Fruit fly (Drosophila melanogaster) whole organism, embryonic: Measurements from ENCODE around the gene MED18.
A peak's percentile ranks its signal among the peaks of the same experiment; 100 is the strongest.

ENCODE experiments used
- Abd-B ChIP-seq: fragments of 200-800 bp; sonication (Bioruptor generic); optimal IDR thresholded peaks from 2 replicates; lab custom pipeline; 2018; ENCODE audit warnings: missing biosample characterization, mild to moderate bottlenecking, missing genetic modification characterization, moderate library complexity
- CG10654 ChIP-seq: fragments of 200-800 bp; sonication (Bioruptor generic); optimal IDR thresholded peaks from 2 replicates; lab custom pipeline; 2016; ENCODE audit warnings: missing biosample characterization, missing genetic modification characterization
- CG11504 ChIP-seq: fragments of 200-800 bp; sonication (Bioruptor generic); optimal IDR thresholded peaks from 3 replicates; lab custom pipeline; 2019; ENCODE audit warnings: missing biosample characterization, mild to moderate bottlenecking, missing genetic modification characterization, moderate library complexity
- CG11723 ChIP-seq: fragments of 200-800 bp; sonication (Bioruptor generic); optimal IDR thresholded peaks from 2 replicates; lab custom pipeline; 2017; ENCODE audit warnings: missing biosample characterization, mild to moderate bottlenecking, missing genetic modification characterization
- CG12071 ChIP-seq: fragments of 200-800 bp; sonication (Bioruptor generic); optimal IDR thresholded peaks from 3 replicates; lab custom pipeline; 2018; ENCODE audit warnings: missing biosample characterization, mild to moderate bottlenecking, missing genetic modification characterization
- CG12769 ChIP-seq: fragments of 200-800 bp; sonication (Bioruptor generic); optimal IDR thresholded peaks from 2 replicates; lab custom pipeline; 2019; ENCODE audit warnings: missing biosample characterization, mild to moderate bottlenecking, missing genetic modification characterization, moderate library complexity
- CG13424 ChIP-seq: fragments of 200-800 bp; sonication (Bioruptor generic); optimal IDR thresholded peaks from 2 replicates; lab custom pipeline; 2019; ENCODE audit warnings: missing biosample characterization, mild to moderate bottlenecking, missing genetic modification characterization, moderate library complexity
- CG16779 ChIP-seq: fragments of 200-800 bp; sonication (Bioruptor generic); IDR thresholded peaks from 2 replicates; pipeline ENCODE4 v1.3.6; 2022; ENCODE audit warnings: missing biosample characterization, missing genetic modification characterization
- CG17328 ChIP-seq: fragments of 200-800 bp; sonication (Bioruptor generic); IDR thresholded peaks from 2 replicates; pipeline ENCODE4 v1.3.6; 2022; ENCODE audit warnings: missing biosample characterization, missing genetic modification characterization
- CG30020 ChIP-seq: fragments of 200-800 bp; optimal IDR thresholded peaks from 2 replicates; lab custom pipeline; 2019; ENCODE audit warnings: missing biosample characterization, mild to moderate bottlenecking, missing genetic modification characterization, moderate library complexity
- CG32532 ChIP-seq: fragments of 200-800 bp; sonication (Bioruptor generic); IDR thresholded peaks from 2 replicates; pipeline ENCODE4 v1.3.6; 2022; ENCODE audit warnings: missing biosample characterization, missing genetic modification characterization
- CG3407 ChIP-seq: fragments of 200-800 bp; sonication (Bioruptor generic); optimal IDR thresholded peaks from 2 replicates; lab custom pipeline; 2018; ENCODE audit warnings: missing biosample characterization, mild to moderate bottlenecking, missing genetic modification characterization
- CG42726 ChIP-seq: fragments of 200-800 bp; sonication (Bioruptor generic); IDR thresholded peaks from 2 replicates; pipeline ENCODE4 v1.3.6; 2022; ENCODE audit warnings: missing biosample characterization, missing genetic modification characterization; ENCODE audit not compliant: partially characterized antibody
- CG4424 ChIP-seq: fragments of 200-800 bp; sonication (Bioruptor generic); optimal IDR thresholded peaks from 3 replicates; lab custom pipeline; 2016; ENCODE audit warnings: missing biosample characterization, missing genetic modification characterization
- CG6854 ChIP-seq: fragments of 200-800 bp; sonication (Bioruptor generic); optimal IDR thresholded peaks from 3 replicates; lab custom pipeline; 2017; ENCODE audit warnings: missing biosample characterization, mild to moderate bottlenecking, missing genetic modification characterization
- CG8359 ChIP-seq: fragments of 200-800 bp; sonication (Bioruptor generic); optimal IDR thresholded peaks from 2 replicates; lab custom pipeline; 2017; ENCODE audit warnings: missing biosample characterization, mild to moderate bottlenecking, missing genetic modification characterization, borderline replicate concordance
- CG8944 ChIP-seq: fragments of 200-800 bp; sonication (Bioruptor generic); optimal IDR thresholded peaks from 3 replicates; lab custom pipeline; 2016; ENCODE audit warnings: missing biosample characterization, missing genetic modification characterization
- CG9727 ChIP-seq: fragments of 200-800 bp; sonication (Bioruptor generic); optimal IDR thresholded peaks from 3 replicates; lab custom pipeline; 2017; ENCODE audit warnings: missing biosample characterization, mild to moderate bottlenecking, missing genetic modification characterization
- CG9817 ChIP-seq: fragments of 200-800 bp; sonication (Bioruptor generic); optimal IDR thresholded peaks from 2 replicates; lab custom pipeline; 2018; ENCODE audit warnings: missing biosample characterization, mild to moderate bottlenecking, missing genetic modification characterization, moderate library complexity
- D19A ChIP-seq: fragments of 200-800 bp; optimal IDR thresholded peaks from 3 replicates; lab custom pipeline; 2019; ENCODE audit warnings: missing biosample characterization, mild to moderate bottlenecking, missing genetic modification characterization, moderate library complexity
- Ets97D ChIP-seq: fragments of 200-800 bp; sonication (Bioruptor generic); optimal IDR thresholded peaks from 3 replicates; lab custom pipeline; 2016; ENCODE audit warnings: missing biosample characterization, missing genetic modification characterization
- Gsc ChIP-seq: fragments of 200-800 bp; sonication (Bioruptor generic); IDR thresholded peaks from 2 replicates; pipeline ENCODE4 v1.3.6; 2022; ENCODE audit warnings: missing biosample characterization, missing genetic modification characterization
- Nf-YB ChIP-seq: fragments of 200-800 bp; sonication (Bioruptor generic); optimal IDR thresholded peaks from 3 replicates; lab custom pipeline; 2019; ENCODE audit warnings: missing biosample characterization, mild to moderate bottlenecking, missing genetic modification characterization, moderate library complexity
- Nf-YC ChIP-seq: fragments of 200-800 bp; optimal IDR thresholded peaks from 3 replicates; lab custom pipeline; 2019; ENCODE audit warnings: missing biosample characterization, mild to moderate bottlenecking, missing genetic modification characterization, moderate library complexity
- Sry-δ ChIP-seq: fragments of 200-800 bp; sonication (Bioruptor generic); optimal IDR thresholded peaks from 2 replicates; lab custom pipeline; 2016; ENCODE audit warnings: missing biosample characterization, missing genetic modification characterization
- Vsx1 ChIP-seq: fragments of 200-800 bp; sonication (Bioruptor generic); optimal IDR thresholded peaks from 2 replicates; lab custom pipeline; 2017; ENCODE audit warnings: missing biosample characterization, mild to moderate bottlenecking, missing genetic modification characterization, missing genetic modification reagents
- ab ChIP-seq: fragments of 200-800 bp; sonication (Bioruptor generic); optimal IDR thresholded peaks from 2 replicates; lab custom pipeline; 2016; ENCODE audit warnings: missing biosample characterization, missing genetic modification characterization
- ara ChIP-seq: fragments of 200-800 bp; sonication (Bioruptor generic); IDR thresholded peaks from 2 replicates; pipeline ENCODE4 v1.3.6; 2022; ENCODE audit warnings: missing biosample characterization, missing genetic modification characterization
- bigmax ChIP-seq: fragments of 200-800 bp; sonication (Bioruptor generic); optimal IDR thresholded peaks from 2 replicates; lab custom pipeline; 2018; ENCODE audit warnings: missing biosample characterization, mild to moderate bottlenecking, missing genetic modification characterization
- croc ChIP-seq: fragments of 200-800 bp; sonication (Bioruptor generic); conservative IDR thresholded peaks from 3 replicates; pipeline ENCODE4 v1.3.6; 2022; ENCODE audit warnings: missing biosample characterization, missing genetic modification characterization
- cwo ChIP-seq: fragments of 200-800 bp; sonication (Bioruptor generic); optimal IDR thresholded peaks from 3 replicates; lab custom pipeline; 2017; ENCODE audit warnings: missing biosample characterization, missing genetic modification characterization, mild to moderate bottlenecking, moderate library complexity, missing genetic modification reagents
- dysf ChIP-seq: fragments of 200-800 bp; sonication (Bioruptor generic); IDR thresholded peaks from 3 replicates; pipeline ENCODE4 v1.3.6; 2022; ENCODE audit warnings: missing biosample characterization, missing genetic modification characterization
- ems ChIP-seq: fragments of 200-800 bp; sonication (Bioruptor generic); optimal IDR thresholded peaks from 3 replicates; lab custom pipeline; 2016; ENCODE audit warnings: missing biosample characterization, missing genetic modification characterization
- eve ChIP-seq, 2 experiments: fragments of >200 bp; optimal IDR thresholded peaks; 2 replicates each; lab custom pipeline; 2017; ENCODE audit warnings: missing biosample characterization in 2 of 2, missing genetic modification characterization in 2 of 2
- fd3F ChIP-seq: fragments of 200-800 bp; sonication (Bioruptor generic); optimal IDR thresholded peaks from 2 replicates; lab custom pipeline; 2018; ENCODE audit warnings: missing biosample characterization, mild to moderate bottlenecking, missing genetic modification characterization, moderate library complexity
- inv ChIP-seq: fragments of 200-800 bp; sonication (Bioruptor generic); IDR thresholded peaks from 2 replicates; pipeline ENCODE4 v1.3.6; 2022; ENCODE audit warnings: missing biosample characterization, missing genetic modification characterization; ENCODE audit not compliant: partially characterized antibody
- knrl ChIP-seq: fragments of 200-800 bp; sonication (Bioruptor generic); IDR thresholded peaks from 3 replicates; pipeline ENCODE4 v1.3.6; 2022; ENCODE audit warnings: missing biosample characterization, missing genetic modification characterization; ENCODE audit not compliant: partially characterized antibody
- nerfin-1 ChIP-seq: fragments of 200-800 bp; sonication (Bioruptor generic); optimal IDR thresholded peaks from 3 replicates; lab custom pipeline; 2019; ENCODE audit warnings: missing biosample characterization, mild to moderate bottlenecking, missing genetic modification characterization, moderate library complexity
- odd ChIP-seq: fragments of 200-800 bp; sonication (Bioruptor generic); optimal IDR thresholded peaks from 2 replicates; lab custom pipeline; 2017; ENCODE audit warnings: missing biosample characterization, mild to moderate bottlenecking, missing genetic modification characterization
- otp ChIP-seq: fragments of 200-800 bp; sonication (Bioruptor generic); IDR thresholded peaks from 3 replicates; pipeline ENCODE4, ENCODE4 v1.3.6; 2022; ENCODE audit warnings: missing biosample characterization, missing genetic modification characterization
- pros ChIP-seq: fragments of 200-800 bp; sonication (Bioruptor generic); optimal IDR thresholded peaks from 3 replicates; lab custom pipeline; 2019; ENCODE audit warnings: missing biosample characterization, mild to moderate bottlenecking, missing genetic modification characterization, moderate library complexity
- pzg ChIP-seq: fragments of 200-800 bp; sonication (Bioruptor generic); optimal IDR thresholded peaks from 3 replicates; lab custom pipeline; 2018; ENCODE audit warnings: missing biosample characterization, mild to moderate bottlenecking, missing genetic modification characterization, moderate library complexity
- row ChIP-seq: fragments of 200-800 bp; sonication (Bioruptor generic); IDR thresholded peaks from 3 replicates; pipeline ENCODE4 v1.3.6; 2022; ENCODE audit warnings: missing biosample characterization, missing genetic modification characterization
- seq ChIP-seq: fragments of 200-800 bp; sonication (Bioruptor generic); IDR thresholded peaks from 2 replicates; pipeline ENCODE4 v1.3.6; 2022; ENCODE audit warnings: missing biosample characterization, missing genetic modification characterization
- sob ChIP-seq: fragments of 200-800 bp; sonication (Bioruptor generic); IDR thresholded peaks from 2 replicates; pipeline ENCODE4 v1.3.6; 2022; ENCODE audit warnings: missing biosample characterization, missing genetic modification characterization
- sr ChIP-seq: fragments of 200-800 bp; sonication (Bioruptor generic); IDR thresholded peaks from 3 replicates; pipeline ENCODE4 v1.3.6; 2022; ENCODE audit warnings: missing biosample characterization, missing genetic modification characterization
- stwl ChIP-seq: fragments of 200-800 bp; sonication (Bioruptor generic); optimal IDR thresholded peaks from 3 replicates; lab custom pipeline; 2018; ENCODE audit warnings: missing biosample characterization, mild to moderate bottlenecking, missing genetic modification characterization, moderate library complexity
- tll ChIP-seq, 2 experiments: fragments of 200-800 bp in 1 of 2; fragments of >200 bp in 1 of 2; sonication (Bioruptor generic) in 1 of 2; optimal IDR thresholded peaks; 2 replicates each; lab custom pipeline; 2017 to 2019; ENCODE audit warnings: missing biosample characterization in 2 of 2, missing genetic modification characterization in 2 of 2, mild to moderate bottlenecking in 1 of 2, moderate library complexity in 1 of 2
- ttk ChIP-seq: fragments of 200-800 bp; sonication (Bioruptor generic); IDR thresholded peaks from 2 replicates; pipeline ENCODE4 v2.1.2; 2022; ENCODE audit warnings: missing biosample characterization, missing genetic modification characterization
- yki ChIP-seq: fragments of >200 bp; optimal IDR thresholded peaks from 3 replicates; lab custom pipeline; 2018

MED18 gene

dm6 chrX:1907727-1908264 is 42.1 kb downstream of the MED18 start, which contains the start of gene mip130 (continued):
- TF ChIP-seq ab (no peak), CG4424 (GFP tag; lab: Kevin White, UChicago) (peak; percentile 35), CG17328 (GFP tag; lab: Robert Waterston, UW) (no peak), dysf (peak; percentile 69), bigmax (GFP tag; lab: Kevin White, UChicago) (no peak), CG11504 (tag; lab: Kevin White, UChicago) (no peak), otp (no peak), Ets97D (GFP tag; lab: Kevin White, UChicago) (peak; percentile 24), stwl (tag; lab: Kevin White, UChicago) (peak; percentile 42), croc (GFP tag; lab: Robert Waterston, UW) (no peak), cwo (GFP tag; lab: Kevin White, UChicago) (peak; percentile 28), CG8359 (GFP tag; lab: Kevin White, UChicago) (no peak), D19A (tag; lab: Kevin White, UChicago) (peak; percentile 91), CG42726 (GFP tag; lab: Robert Waterston, UW) (no peak), CG11723 (peak; percentile 5), yki (lab: Kevin White, UChicago) (no peak), eve (GFP tag; optimal IDR thresholded peaks at IDR 0.05; lab: Kevin White, UChicago) (no peak), CG13424 (tag; lab: Kevin White, UChicago) (peak; percentile 35), Sry-δ (peak; percentile 89), nerfin-1 (tag; lab: Kevin White, UChicago) (no peak), Abd-B (GFP tag; lab: Kevin White, UChicago) (peak; percentile 21), sr (GFP tag; lab: Robert Waterston, UW) (no peak), CG8944 (no peak), CG30020 (peak; percentile 12), fd3F (GFP tag; lab: Kevin White, UChicago) (peak; percentile 34), ems (GFP tag; lab: Kevin White, UChicago) (peak; percentile 25), sob (GFP tag; lab: Robert Waterston, UW) (peak; percentile 64; the same call in 1 of the 2 replicates), CG10654 (GFP tag; lab: Kevin White, UChicago) (peak; percentile 9), knrl (peak; percentile 74; the same call in 2 of the 3 replicates), seq (GFP tag; lab: Robert Waterston, UW) (0 out of 2 replicates have a peak, but pooled peaks have one; percentile 23), pzg (GFP tag; lab: Kevin White, UChicago) (peak; percentile 51), ara (GFP tag; lab: Robert Waterston, UW) (no peak), CG3407 (GFP tag; lab: Kevin White, UChicago) (no peak), pros (GFP tag; lab: Kevin White, UChicago) (no peak), CG6854 (no peak), ttk (no peak), CG32532 (GFP tag; lab: Robert Waterston, UW) (peak; percentile 33; the same call in 1 of the 2 replicates), CG9727 (GFP tag; lab: Kevin White, UChicago) (peak; percentile 52), CG12769 (tag; lab: Kevin White, UChicago) (no peak), CG16779 (GFP tag; lab: Robert Waterston, UW) (no peak), Gsc (GFP tag; lab: Robert Waterston, UW) (no peak), Nf-YB (GFP tag; lab: Kevin White, UChicago) (no peak), row (GFP tag; lab: Robert Waterston, UW) (peak; percentile 92), CG9817 (tag; lab: Kevin White, UChicago) (peak; percentile 45), Vsx1 (GFP tag; lab: Kevin White, UChicago) (no peak), CG12071 (GFP tag; lab: Kevin White, UChicago) (peak; percentile 6), odd (no peak), Nf-YC (tag; lab: Kevin White, UChicago) (peak; percentile 47), tll (GFP tag; optimal IDR thresholded peaks at IDR 0.05; lab: Kevin White, UChicago) (no peak), inv (GFP tag; lab: Robert Waterston, UW) (peak; percentile 65; the same call in 1 of the 2 replicates)
